Worm (Caenorhabditis elegans): ENCODE data around the gene mpst-1.
A peak's percentile ranks its signal among the peaks of the same experiment; 100 is the strongest.

mpst-1 gene

ce11 chrV:11779310-11779709 lies 47.6 kb downstream of the mpst-1 start:
- TF ChIP-seq nhr-85 (tag) (peak; percentile 72), mab-9 (GFP tag; IDR thresholded peaks at IDR 0.05) (no peak), alr-1 (tag; optimal IDR thresholded peaks at IDR 0.05; ENCODE audit: borderline replicate concordance) (no peak), pqm-1 (tag; optimal IDR thresholded peaks at IDR 0.05) (no peak), lir-3 (tag; optimal IDR thresholded peaks at IDR 0.05; ENCODE audit: poor library complexity) (no peak), aly-2 (tag; optimal IDR thresholded peaks at IDR 0.05) (no peak), lin-14 (GFP tag; optimal IDR thresholded peaks at IDR 0.05) (peak; percentile 32), F16B12.6 (tag; optimal IDR thresholded peaks at IDR 0.05) (no peak), snu-23 (GFP tag; optimal IDR thresholded peaks at IDR 0.05) (peak; percentile 25), nhr-76 (tag; optimal IDR thresholded peaks at IDR 0.05) (no peak), C34B4.2 (tag; optimal IDR thresholded peaks at IDR 0.05) (no peak), aha-1 (tag; optimal IDR thresholded peaks at IDR 0.05) (no peak), C04F5.9 (tag; optimal IDR thresholded peaks at IDR 0.05) (no peak), ceh-63 (GFP tag; optimal IDR thresholded peaks at IDR 0.05) (no peak), fkh-8 (tag; optimal IDR thresholded peaks at IDR 0.05) (no peak), irx-1 (tag; optimal IDR thresholded peaks at IDR 0.05) (no peak), egl-27 (tag; optimal IDR thresholded peaks at IDR 0.05) (no peak), efl-1 (optimal IDR thresholded peaks at IDR 0.05) (no peak), efl-1 (GFP tag; optimal IDR thresholded peaks at IDR 0.05 in 1 of 2) (peak in 1 of 2 experiments; percentile 62), nhr-71 (tag; optimal IDR thresholded peaks at IDR 0.05) (no peak), swsn-7 (tag; optimal IDR thresholded peaks at IDR 0.05) (no peak), ceh-82 (tag; optimal IDR thresholded peaks at IDR 0.05) (no peak), ztf-4 (tag; optimal IDR thresholded peaks at IDR 0.05) (no peak)

- TF ChIP-seq elt-3 (tag; optimal IDR thresholded peaks at IDR 0.05) (peak in 5 of 6 experiments; percentile 5 to 57 (median 11)), pax-3 (tag; optimal IDR thresholded peaks at IDR 0.05) (no peak), mdl-1 (tag; optimal IDR thresholded peaks at IDR 0.05) (peak in 1 of 2 experiments; percentile 26), sup-37 (GFP tag; optimal IDR thresholded peaks at IDR 0.05) (no peak), lin-39 (tag; optimal IDR thresholded peaks at IDR 0.05) (no peak), mep-1 (tag; optimal IDR thresholded peaks at IDR 0.05) (peak; percentile 20), ceh-82 (tag; optimal IDR thresholded peaks at IDR 0.05) (no peak), nhr-20 (tag; optimal IDR thresholded peaks at IDR 0.05) (peak; percentile 54), blmp-1 (tag; optimal IDR thresholded peaks at IDR 0.05) (peak; percentile 69), snu-23 (GFP tag; optimal IDR thresholded peaks at IDR 0.05) (peak; percentile 45), lin-35 (GFP tag; optimal IDR thresholded peaks at IDR 0.05) (peak in 1 of 2 experiments; percentile 18), egl-13 (tag; optimal IDR thresholded peaks at IDR 0.05) (no peak), lsy-2 (tag; optimal IDR thresholded peaks at IDR 0.05) (peak in 1 of 2 experiments; percentile 37), unc-62 (GFP tag; optimal IDR thresholded peaks at IDR 0.05) (no peak), grh-1 (GFP tag; IDR thresholded peaks at IDR 0.05) (no peak), C16A3.4 (tag; optimal IDR thresholded peaks at IDR 0.05) (no peak), nhr-19 (GFP tag; conservative IDR thresholded peaks at IDR 0.05) (0 out of 2 replicates have a peak, but pooled peaks have one; percentile 12), pag-3 (tag; optimal IDR thresholded peaks at IDR 0.05; ENCODE audit: borderline replicate concordance, insufficient read depth) (peak; percentile 92), nhr-71 (tag; optimal IDR thresholded peaks at IDR 0.05) (peak; percentile 48), nhr-85 (tag) (peak; percentile 77), lin-14 (GFP tag; optimal IDR thresholded peaks at IDR 0.05) (peak; percentile 81)
These were observed 49.0 kb downstream of the mpst-1 start for ce11 chrV:11777846-11778245.

- TF ChIP-seq ets-5 (GFP tag; IDR thresholded peaks at IDR 0.05) (no peak), dsc-1 (tag; optimal IDR thresholded peaks at IDR 0.05) (no peak), nhr-47 (tag; optimal IDR thresholded peaks at IDR 0.05) (no peak), tlp-1 (tag; optimal IDR thresholded peaks at IDR 0.05) (no peak), F16B12.6 (tag; optimal IDR thresholded peaks at IDR 0.05) (no peak), lin-39 (tag; optimal IDR thresholded peaks at IDR 0.05) (no peak), C34B4.2 (tag; optimal IDR thresholded peaks at IDR 0.05) (no peak)
These were observed 50.3 kb downstream of the mpst-1 start, which contains the start of gene F55A11.6 for ce11 chrV:11776538-11776937. Gene F55A11.6, plus strand, starts transcription at chrV:11776838.
